Worm (Caenorhabditis elegans): ENCODE measurements around the gene Y54E2A.8.

- TF ChIP-seq flt-1 (GFP tag; IDR thresholded peaks at IDR 0.05) (peak; percentile 76), klf-2 (GFP tag; conservative IDR thresholded peaks at IDR 0.05) (peak; percentile 63; the same call in 1 of the 2 replicates), tab-1 (GFP tag; IDR thresholded peaks at IDR 0.05) (no peak), ref-1 (GFP tag; conservative IDR thresholded peaks at IDR 0.05) (no peak), ztf-23 (GFP tag; IDR thresholded peaks at IDR 0.05) (peak; percentile 86), med-1 (GFP tag; optimal IDR thresholded peaks at IDR 0.05; ENCODE audit: insufficient read depth) (no peak)
Observed at ce11 chrII:14794935-14795454, 16.9 kb downstream of the Y54E2A.8 start, which contains the start of gene eif-3.B.

All from whole organism, midembryonic.